Fruit fly (Drosophila melanogaster): ENCODE data around the gene Neto.
A peak's percentile ranks its signal among the peaks of the same experiment; 100 is the strongest.

Neto gene

dm6 chrX:13568127-13568526, 122.4 kb downstream of the Neto start:
- TF ChIP-seq CG4496 (GFP tag; IDR thresholded peaks at IDR 0.05) (peak; percentile 66; the same call in 2 of the 3 replicates), D1 (tag; optimal IDR thresholded peaks at IDR 0.05) (no peak), EcR (GFP tag; optimal IDR thresholded peaks at IDR 0.05) (no peak), Ets98B (GFP tag; IDR thresholded peaks at IDR 0.05) (peak; percentile 25; the same call in 1 of the 2 replicates), gl (tag; optimal IDR thresholded peaks at IDR 0.05) (no peak), CG15710 (tag; optimal IDR thresholded peaks at IDR 0.05) (peak; percentile 33), CG8301 (tag; optimal IDR thresholded peaks at IDR 0.05) (no peak), CG8159 (tag; optimal IDR thresholded peaks at IDR 0.05) (peak; percentile 47), CG32121 (GFP tag; IDR thresholded peaks at IDR 0.05) (peak; percentile 34; the same call in 1 of the 2 replicates), CG34367 (tag; optimal IDR thresholded peaks at IDR 0.05) (no peak), CG12605 (GFP tag; IDR thresholded peaks at IDR 0.05) (peak; percentile 40; the same call in 1 of the 2 replicates), CG13204 (GFP tag; optimal IDR thresholded peaks at IDR 0.05) (no peak), CG9948 (tag; optimal IDR thresholded peaks at IDR 0.05) (peak; percentile 14), CG10348 (GFP tag; IDR thresholded peaks at IDR 0.05) (no peak), CG14655 (GFP tag; optimal IDR thresholded peaks at IDR 0.05) (peak; percentile 33), rn (GFP tag; IDR thresholded peaks at IDR 0.05) (no peak), Pif1B (GFP tag; optimal IDR thresholded peaks at IDR 0.05) (peak; percentile 58), Snoo (tag; optimal IDR thresholded peaks at IDR 0.05) (peak; percentile 47), fd96Ca (GFP tag; IDR thresholded peaks at IDR 0.05) (0 out of 3 replicates have a peak, but pooled peaks have one; percentile 13), CG17806 (tag; optimal IDR thresholded peaks at IDR 0.05) (peak; percentile 26), Pif1A (GFP tag; optimal IDR thresholded peaks at IDR 0.05) (peak; percentile 67)

- TF ChIP-seq CG13204 (GFP tag; optimal IDR thresholded peaks at IDR 0.05) = no peak
- TF ChIP-seq CG4496 (GFP tag; IDR thresholded peaks at IDR 0.05) = no peak
- TF ChIP-seq CG9948 (tag; optimal IDR thresholded peaks at IDR 0.05) = no peak
- no peak for TF ChIP-seq CG34367 (tag; optimal IDR thresholded peaks at IDR 0.05)
- TF ChIP-seq D1 (tag; optimal IDR thresholded peaks at IDR 0.05) = no peak
- TF ChIP-seq Ets98B (GFP tag; IDR thresholded peaks at IDR 0.05) = no peak
- TF ChIP-seq CG8301 (tag; optimal IDR thresholded peaks at IDR 0.05) = no peak
Observed at dm6 chrX:13568841-13569240, 123.1 kb downstream of the Neto start.

dm6 chrX:13570255-13570654, 124.6 kb downstream of the Neto start:
- TF ChIP-seq fd96Ca (GFP tag; IDR thresholded peaks at IDR 0.05) (no peak), gl (tag; optimal IDR thresholded peaks at IDR 0.05) (no peak), CG10348 (GFP tag; IDR thresholded peaks at IDR 0.05) (no peak), Pif1B (GFP tag; optimal IDR thresholded peaks at IDR 0.05) (no peak), CG8301 (tag; optimal IDR thresholded peaks at IDR 0.05) (no peak), EcR (GFP tag; optimal IDR thresholded peaks at IDR 0.05) (peak; percentile 25)

- TF ChIP-seq CG15710 (tag; optimal IDR thresholded peaks at IDR 0.05) = peak; percentile 5
- 0 out of 3 replicates have a peak, but pooled peaks have one; percentile 23 for TF ChIP-seq CG4496 (GFP tag; IDR thresholded peaks at IDR 0.05)
- TF ChIP-seq Pif1A (GFP tag; optimal IDR thresholded peaks at IDR 0.05) = peak; percentile 51
- peak; percentile 45 for TF ChIP-seq CG8159 (tag; optimal IDR thresholded peaks at IDR 0.05)
- TF ChIP-seq CG12605 (GFP tag; IDR thresholded peaks at IDR 0.05) = no peak
- TF ChIP-seq D1 (tag; optimal IDR thresholded peaks at IDR 0.05) = no peak
- TF ChIP-seq CG13204 (GFP tag; optimal IDR thresholded peaks at IDR 0.05) = no peak
- TF ChIP-seq CG17806 (tag; optimal IDR thresholded peaks at IDR 0.05) = peak; percentile 27
- TF ChIP-seq Snoo (tag; optimal IDR thresholded peaks at IDR 0.05) = peak; percentile 24
- no peak for TF ChIP-seq rn (GFP tag; IDR thresholded peaks at IDR 0.05)
- peak; percentile 22; the same call in 1 of the 2 replicates for TF ChIP-seq CG32121 (GFP tag; IDR thresholded peaks at IDR 0.05)
- TF ChIP-seq CG14655 (GFP tag; optimal IDR thresholded peaks at IDR 0.05) = peak; percentile 73
- peak; percentile 40 for TF ChIP-seq CG9948 (tag; optimal IDR thresholded peaks at IDR 0.05)
- TF ChIP-seq CG34367 (tag; optimal IDR thresholded peaks at IDR 0.05) = no peak
- TF ChIP-seq Pif1B (GFP tag; optimal IDR thresholded peaks at IDR 0.05) = peak; percentile 45
- no peak for TF ChIP-seq fd96Ca (GFP tag; IDR thresholded peaks at IDR 0.05)
- TF ChIP-seq Ets98B (GFP tag; IDR thresholded peaks at IDR 0.05) = peak; percentile 14; the same call in 1 of the 2 replicates
- TF ChIP-seq CG8301 (tag; optimal IDR thresholded peaks at IDR 0.05) = peak; percentile 59
Observed at dm6 chrX:13572382-13572781, 126.7 kb downstream of the Neto start.
